Worm (Caenorhabditis elegans): ENCODE data around the gene nhr-239.

Gene nhr-239

DNA sequence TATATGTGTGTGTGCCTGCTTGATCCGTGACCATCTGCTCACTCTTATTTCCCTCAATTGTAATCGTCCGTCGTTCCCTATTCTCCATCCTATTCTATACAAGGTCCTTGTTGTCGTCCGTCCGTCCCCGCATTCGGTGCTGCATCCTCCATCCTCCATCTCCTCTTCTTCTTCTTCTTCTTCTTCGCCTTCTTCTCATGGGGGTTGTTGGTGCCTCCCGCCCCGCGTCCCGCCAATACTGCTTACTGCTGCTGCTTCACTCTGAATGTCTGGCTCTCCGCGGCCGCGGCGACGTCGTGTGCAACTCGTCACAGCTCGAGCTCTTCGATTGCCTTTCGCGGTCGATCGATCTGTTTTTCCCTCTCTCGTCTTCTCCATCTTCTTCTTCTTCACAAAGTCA lies 26.4 kb upstream of the nhr-239 start (continued):
- peak; percentile 53 for TF ChIP-seq fkh-10 (GFP tag; optimal IDR thresholded peaks at IDR 0.05)
- no peak for TF ChIP-seq irx-1 (tag; optimal IDR thresholded peaks at IDR 0.05)
- TF ChIP-seq grh-1 (GFP tag; IDR thresholded peaks at IDR 0.05): no peak
- no peak for TF ChIP-seq snpc-4 (tag; optimal IDR thresholded peaks at IDR 0.05)
- no peak for TF ChIP-seq egl-13 (tag; optimal IDR thresholded peaks at IDR 0.05)

DNA sequence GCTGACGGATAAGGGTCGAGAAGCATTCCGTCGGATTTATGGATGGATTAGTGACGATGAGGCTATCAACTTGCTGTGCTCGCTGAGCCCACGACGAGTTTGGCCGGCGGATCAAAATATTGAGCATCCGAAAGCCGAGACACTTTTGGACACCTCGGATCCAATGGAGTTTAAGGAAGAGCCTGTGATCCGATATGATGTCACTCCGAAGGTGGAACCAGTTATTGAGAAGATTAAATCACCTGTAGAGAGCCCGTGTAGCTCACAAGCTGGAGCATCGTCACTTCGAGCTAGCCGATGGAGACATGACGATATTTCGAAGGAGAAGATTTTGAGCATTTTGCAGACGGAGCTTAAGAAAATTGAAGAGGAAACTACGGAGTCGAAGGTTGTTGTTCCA lies 21.0 kb upstream of the nhr-239 start:
- TF ChIP-seq mep-1 (tag; optimal IDR thresholded peaks at IDR 0.05): no peak
- TF ChIP-seq ets-5 (GFP tag; IDR thresholded peaks at IDR 0.05): no peak
- TF ChIP-seq pqm-1 (tag; optimal IDR thresholded peaks at IDR 0.05): no peak

DNA sequence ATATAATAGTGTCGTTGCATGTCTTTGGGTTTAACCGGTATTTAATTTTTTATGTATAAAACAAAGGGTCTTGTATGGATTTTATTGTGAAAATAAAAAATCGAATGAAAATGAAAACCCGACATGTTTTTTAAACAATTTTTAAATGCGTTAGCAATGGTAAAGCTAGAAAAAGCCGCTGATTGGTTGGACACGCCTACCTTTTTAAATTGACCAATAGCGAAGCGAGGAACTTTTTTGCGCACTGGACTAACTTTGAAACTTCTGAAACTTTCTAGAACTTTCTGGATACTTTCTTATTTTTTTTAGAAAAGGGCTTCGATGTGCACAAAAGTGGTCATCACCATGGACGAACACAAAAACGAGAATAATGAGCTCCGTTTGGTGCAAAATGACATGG lies 15.2 kb upstream of the nhr-239 start:
- TF ChIP-seq zip-4 (GFP tag; optimal IDR thresholded peaks at IDR 0.05) (no peak), aha-1 (tag; optimal IDR thresholded peaks at IDR 0.05) (no peak), efl-3 (GFP tag; optimal IDR thresholded peaks at IDR 0.05) (no peak), nhr-20 (tag; optimal IDR thresholded peaks at IDR 0.05) (no peak), ztf-11 (tag; optimal IDR thresholded peaks at IDR 0.05) (no peak), skn-1 (tag; optimal IDR thresholded peaks at IDR 0.05) (no peak), efl-1 (optimal IDR thresholded peaks at IDR 0.05) (no peak), efl-1 (GFP tag; optimal IDR thresholded peaks at IDR 0.05 in 1 of 2) (no peak), unc-30 (tag; optimal IDR thresholded peaks at IDR 0.05) (no peak), fkh-10 (GFP tag; optimal IDR thresholded peaks at IDR 0.05) (no peak), ceh-8 (GFP tag; optimal IDR thresholded peaks at IDR 0.05) (no peak), nhr-77 (tag; optimal IDR thresholded peaks at IDR 0.05) (no peak), lin-14 (GFP tag; optimal IDR thresholded peaks at IDR 0.05) (no peak)

DNA sequence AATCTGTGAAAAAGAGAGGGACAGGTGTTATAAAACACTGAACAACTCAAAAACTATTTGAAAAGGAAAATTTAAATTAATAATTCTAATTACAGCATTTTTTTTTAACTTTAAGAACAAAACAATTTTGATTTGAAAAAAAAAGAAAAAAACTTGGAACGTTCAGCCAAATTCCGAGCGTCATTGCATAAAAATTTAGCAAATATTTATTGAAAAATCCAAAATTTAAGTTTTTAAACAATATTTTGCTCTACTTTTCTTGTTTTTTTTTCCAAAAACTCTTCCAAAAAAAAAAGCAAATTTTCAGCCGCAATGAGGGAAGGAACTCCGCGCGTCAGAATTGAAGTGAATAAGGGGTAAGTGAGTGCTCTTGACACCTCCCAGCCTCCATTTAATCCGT lies 11.9 kb upstream of the nhr-239 start, which contains the start of gene feh-1:
Gene feh-1 (plus strand): TSS at position 301 of the 400 bp plus-strand sequence.
- TF ChIP-seq ceh-82 (tag; optimal IDR thresholded peaks at IDR 0.05) (no peak), zip-4 (GFP tag; optimal IDR thresholded peaks at IDR 0.05) (no peak), grh-1 (GFP tag; IDR thresholded peaks at IDR 0.05) (no peak), fos-1 (tag; optimal IDR thresholded peaks at IDR 0.05) (no peak), elt-2 (tag; optimal IDR thresholded peaks at IDR 0.05) (no peak), unc-30 (tag; optimal IDR thresholded peaks at IDR 0.05) (no peak), C04F5.9 (tag; optimal IDR thresholded peaks at IDR 0.05) (no peak), pqm-1 (tag; optimal IDR thresholded peaks at IDR 0.05) (no peak), lir-3 (tag; optimal IDR thresholded peaks at IDR 0.05; ENCODE audit: poor library complexity) (no peak), pag-3 (tag; optimal IDR thresholded peaks at IDR 0.05; ENCODE audit: borderline replicate concordance, insufficient read depth) (no peak), fkh-4 (tag; optimal IDR thresholded peaks at IDR 0.05; ENCODE audit: borderline replicate concordance) (no peak), nhr-90 (tag; optimal IDR thresholded peaks at IDR 0.05; ENCODE audit: poor library complexity) (no peak), efl-1 (optimal IDR thresholded peaks at IDR 0.05) (no peak), efl-1 (GFP tag; optimal IDR thresholded peaks at IDR 0.05 in 1 of 2) (no peak), isw-1 (GFP tag; IDR thresholded peaks at IDR 0.05) (no peak), sox-4 (tag; optimal IDR thresholded peaks at IDR 0.05) (no peak), nhr-47 (tag; optimal IDR thresholded peaks at IDR 0.05) (no peak), hlh-17 (GFP tag; optimal IDR thresholded peaks at IDR 0.05; ENCODE audit: borderline replicate concordance) (no peak), ceh-63 (GFP tag; optimal IDR thresholded peaks at IDR 0.05) (no peak), ztf-11 (tag; optimal IDR thresholded peaks at IDR 0.05) (no peak), lin-14 (GFP tag; optimal IDR thresholded peaks at IDR 0.05) (no peak)

DNA sequence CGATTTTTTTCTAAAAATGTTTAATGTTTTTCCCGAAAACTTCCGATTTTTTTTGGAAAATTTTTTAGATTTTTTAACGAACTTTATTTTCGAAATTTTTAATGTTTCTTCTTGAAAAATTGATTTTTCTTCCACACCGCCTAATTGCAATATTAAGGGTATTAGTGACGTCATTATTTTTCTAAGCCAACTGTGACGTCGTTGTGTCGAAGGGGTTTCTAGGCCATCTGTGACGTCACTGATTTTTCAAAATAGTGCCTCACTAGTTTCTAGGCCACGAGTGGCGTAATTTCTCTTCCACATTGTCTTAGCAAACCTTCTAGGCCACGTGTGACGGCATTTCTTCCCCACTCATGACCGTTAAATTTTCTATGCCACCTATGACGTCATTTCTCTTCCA lies 9.5 kb upstream of the nhr-239 start:
- TF ChIP-seq zip-4 (GFP tag; optimal IDR thresholded peaks at IDR 0.05) (no peak), mdl-1 (tag; optimal IDR thresholded peaks at IDR 0.05) (no peak), nhr-11 (tag; optimal IDR thresholded peaks at IDR 0.05) (no peak)

All from whole organism, L1 larva.